Worm (Caenorhabditis elegans) whole organism, midembryonic: Measurements from ENCODE around the gene F28D1.6.

Source experiments
- T22C8.4 ChIP-seq: fragments of 200-800 bp; sonication (Bioruptor generic); IDR thresholded peaks from 2 replicates; pipeline ENCODE4 v1.3.6; 2022; ENCODE audit warnings: missing genetic modification characterization, missing compliant biosample characterization
- cog-1 ChIP-seq: sonication (generic microtip); optimal IDR thresholded peaks from 2 replicates; lab custom pipeline; 2016; ENCODE audit warnings: missing genetic modification characterization, missing compliant biosample characterization
- flt-1 ChIP-seq: fragments of 200-800 bp; sonication (Bioruptor generic); IDR thresholded peaks from 2 replicates; pipeline ENCODE4 v1.3.6; 2022; ENCODE audit warnings: missing genetic modification characterization, missing compliant biosample characterization
- klf-2 ChIP-seq: fragments of 200-800 bp; sonication (Bioruptor generic); conservative IDR thresholded peaks from 2 replicates; pipeline ENCODE4 v1.3.6; 2022; ENCODE audit warnings: missing genetic modification reagents, missing genetic modification characterization, missing compliant biosample characterization
- med-1 ChIP-seq: sonication (generic microtip); optimal IDR thresholded peaks from 2 replicates; lab custom pipeline; 2017; ENCODE audit warnings: missing genetic modification characterization, mild to moderate bottlenecking, missing compliant biosample characterization, antibody characterized with exemption, missing genetic modification reagents; ENCODE audit not compliant: insufficient read depth
- ref-1 ChIP-seq: fragments of 200-800 bp; sonication (Bioruptor generic); conservative IDR thresholded peaks from 2 replicates; pipeline ENCODE4 v1.3.6; 2022; ENCODE audit warnings: missing genetic modification reagents, missing genetic modification characterization, missing compliant biosample characterization
- tab-1 ChIP-seq: fragments of 200-800 bp; sonication (Bioruptor generic); IDR thresholded peaks from 2 replicates; pipeline ENCODE4 v1.3.6; 2022; ENCODE audit warnings: missing genetic modification characterization, missing compliant biosample characterization
- ztf-23 ChIP-seq: fragments of 200-800 bp; sonication (Bioruptor generic); IDR thresholded peaks from 2 replicates; pipeline ENCODE4 v1.3.6; 2022; ENCODE audit warnings: missing genetic modification reagents, missing genetic modification characterization, missing compliant biosample characterization
- ztf-29 ChIP-seq: fragments of 200-800 bp; sonication (Bioruptor generic); IDR thresholded peaks from 2 replicates; pipeline ENCODE4 v1.3.6; 2022; ENCODE audit warnings: missing genetic modification reagents, missing genetic modification characterization, missing compliant biosample characterization

Gene F28D1.6

DNA sequence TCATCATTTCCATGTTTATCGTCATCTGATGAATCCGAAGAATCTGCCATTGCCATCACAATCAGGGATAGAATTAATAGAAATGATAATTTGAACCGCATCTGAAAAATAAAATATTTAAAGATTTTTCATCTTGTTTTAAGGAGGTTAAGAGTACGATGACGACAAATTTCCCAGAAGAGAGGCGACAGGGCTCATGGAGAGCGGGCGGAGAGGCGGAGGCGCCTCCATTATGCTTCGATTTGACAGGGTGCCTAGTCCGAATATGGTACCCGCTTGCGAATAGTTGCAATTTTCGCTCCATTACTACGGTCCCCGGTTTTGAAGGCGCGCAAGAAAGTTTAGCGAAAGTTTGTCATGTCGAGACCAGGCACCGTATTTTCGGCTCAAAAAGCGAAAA lies at the start of gene F28D1.6:
F28D1.6 (minus strand) TSS at position 101 of the 400 bp plus-strand sequence.
- no peak for TF ChIP-seq flt-1 (GFP tag; lab: Robert Waterston, UW)
- no peak for TF ChIP-seq ztf-29
- no peak for TF ChIP-seq klf-2 (GFP tag; lab: Robert Waterston, UW)
- TF ChIP-seq med-1 (GFP tag; lab: Kevin White, UChicago) = no peak
- TF ChIP-seq cog-1 (tag; lab: Kevin White, UChicago) = no peak
- no peak for TF ChIP-seq T22C8.4 (GFP tag; lab: Robert Waterston, UW)
- no peak for TF ChIP-seq tab-1 (GFP tag; lab: Robert Waterston, UW)

DNA sequence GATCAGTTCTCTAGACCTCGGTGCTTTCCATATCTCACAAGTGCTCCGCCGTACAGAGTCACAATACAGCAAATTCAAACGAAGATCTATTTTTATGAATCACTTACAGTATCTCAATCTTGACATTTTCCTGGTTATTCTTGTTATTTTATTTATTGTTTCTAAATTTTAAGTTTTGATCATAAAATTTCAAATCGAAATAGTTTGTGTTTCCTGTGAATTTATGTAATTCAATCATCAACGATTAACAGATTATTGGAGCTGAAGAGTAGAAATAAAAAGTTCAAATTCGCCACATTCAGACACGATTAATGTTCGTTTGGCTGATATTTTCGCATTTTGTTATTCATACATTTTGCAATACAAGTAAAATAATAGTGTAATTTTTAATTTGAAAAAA lies 47.4 kb upstream of the F28D1.6 start, which contains the start of gene clec-184:
clec-184 (plus strand) TSS at position 301 of the 400 bp plus-strand sequence.
- TF ChIP-seq klf-2 (GFP tag; lab: Robert Waterston, UW) = no peak
- no peak for TF ChIP-seq ztf-23 (GFP tag; lab: Robert Waterston, UW)
- TF ChIP-seq flt-1 (GFP tag; lab: Robert Waterston, UW) = no peak
- no peak for TF ChIP-seq T22C8.4 (GFP tag; lab: Robert Waterston, UW)
- TF ChIP-seq med-1 (GFP tag; lab: Kevin White, UChicago) = no peak
- TF ChIP-seq cog-1 (tag; lab: Kevin White, UChicago) = no peak
- TF ChIP-seq ztf-29 = no peak
- TF ChIP-seq tab-1 (GFP tag; lab: Robert Waterston, UW) = no peak
- TF ChIP-seq ref-1 = no peak

DNA sequence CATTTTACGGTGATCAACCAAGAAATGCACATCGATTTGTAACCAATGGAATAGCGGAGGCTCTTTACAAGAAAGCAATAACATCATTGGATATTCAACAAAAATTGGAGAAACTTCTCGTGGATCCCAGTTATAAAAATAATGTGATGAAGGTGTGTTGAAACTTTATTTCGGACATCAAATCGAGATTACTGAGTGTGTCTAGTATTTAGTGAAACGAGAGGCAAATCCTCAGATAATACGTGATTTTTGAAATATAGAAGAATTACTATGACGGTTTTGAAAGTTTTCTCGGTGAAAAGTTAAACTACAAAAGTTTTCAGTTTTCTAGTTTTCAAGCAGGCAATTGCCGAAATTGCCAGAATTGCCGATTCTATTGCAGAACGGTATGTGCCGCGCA lies 46.8 kb upstream of the F28D1.6 start:
- TF ChIP-seq med-1 (GFP tag; lab: Kevin White, UChicago) = no peak

DNA sequence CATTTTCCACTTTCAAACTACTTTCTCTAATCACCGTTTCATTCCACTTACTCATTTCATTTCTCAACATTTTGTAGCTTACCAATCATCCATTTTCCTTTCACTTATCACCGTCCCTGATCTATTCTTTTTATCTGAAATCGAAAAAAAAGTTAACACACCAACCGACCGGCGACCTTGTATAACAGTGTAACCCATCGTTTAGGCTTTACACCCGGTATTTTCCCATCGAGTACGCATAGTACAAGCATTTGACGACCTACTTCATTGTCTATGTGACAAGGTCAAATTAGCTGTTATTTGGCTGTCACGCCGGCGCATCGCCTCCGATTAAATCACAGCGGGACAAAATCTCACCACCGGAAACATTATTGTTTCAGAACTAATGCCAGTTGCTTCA lies 44.5 kb upstream of the F28D1.6 start:
- no peak for TF ChIP-seq ztf-29
- no peak for TF ChIP-seq T22C8.4 (GFP tag; lab: Robert Waterston, UW)
- no peak for TF ChIP-seq klf-2 (GFP tag; lab: Robert Waterston, UW)
- TF ChIP-seq tab-1 (GFP tag; lab: Robert Waterston, UW) = no peak

DNA sequence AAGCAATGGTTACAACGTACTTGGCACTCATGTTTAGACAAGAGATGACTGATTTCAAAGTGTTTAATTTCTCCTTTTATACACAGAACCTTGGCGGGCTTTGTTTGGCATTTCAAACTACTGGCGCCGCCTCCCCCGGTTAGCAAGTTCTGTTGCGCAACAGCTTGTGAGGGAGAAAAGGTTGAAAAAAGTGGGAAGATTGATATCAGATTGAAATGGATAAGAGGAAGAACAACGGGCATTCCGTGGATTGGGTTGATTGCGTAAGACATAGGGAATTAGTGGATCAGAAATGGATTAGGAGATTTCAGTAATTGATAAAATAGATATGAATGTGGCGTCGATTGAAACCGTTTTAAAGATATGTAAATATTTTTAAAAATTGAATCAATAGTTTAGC lies 43.5 kb upstream of the F28D1.6 start, which contains the start of gene col-130:
col-130 (minus strand) TSS at position 50 of the 400 bp plus-strand sequence.
- TF ChIP-seq flt-1 (GFP tag; lab: Robert Waterston, UW) (no peak), med-1 (GFP tag; lab: Kevin White, UChicago) (no peak), cog-1 (tag; lab: Kevin White, UChicago) (no peak)

DNA sequence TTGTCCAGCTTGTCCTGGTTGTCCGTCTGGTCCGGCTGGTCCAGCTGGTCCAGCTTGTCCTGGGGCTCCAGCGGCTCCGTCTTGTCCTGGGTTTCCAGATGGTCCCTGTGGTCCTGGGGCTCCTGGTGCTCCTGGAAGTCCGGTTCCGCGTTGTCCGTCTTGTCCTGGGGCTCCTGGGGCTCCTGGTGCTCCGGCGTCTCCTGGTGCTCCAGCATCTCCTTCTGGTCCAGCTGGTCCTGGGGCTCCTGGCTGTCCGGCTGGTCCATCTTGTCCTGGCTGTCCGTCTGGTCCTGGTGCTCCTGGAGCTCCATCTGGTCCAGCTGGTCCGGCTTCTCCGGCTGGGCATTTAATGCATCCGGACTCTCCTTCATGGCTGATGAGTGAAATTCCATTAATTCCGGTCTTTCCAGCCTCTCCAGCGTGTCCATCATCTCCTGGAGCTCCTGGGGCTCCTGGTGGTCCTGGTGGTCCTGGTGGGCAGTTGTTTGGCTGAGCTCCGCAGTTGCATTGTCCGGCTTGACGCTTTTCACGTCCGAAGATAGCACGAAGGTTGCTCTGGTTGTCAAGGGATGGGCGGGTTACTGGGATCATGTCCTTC lies 42.8 kb upstream of the F28D1.6 start:
- TF ChIP-seq tab-1 (GFP tag; lab: Robert Waterston, UW) (0 out of 2 replicates have a peak, but pooled peaks have one; percentile 31), klf-2 (GFP tag; lab: Robert Waterston, UW) (0 out of 2 replicates have a peak, but pooled peaks have one; percentile 10), flt-1 (GFP tag; lab: Robert Waterston, UW) (no peak)

DNA sequence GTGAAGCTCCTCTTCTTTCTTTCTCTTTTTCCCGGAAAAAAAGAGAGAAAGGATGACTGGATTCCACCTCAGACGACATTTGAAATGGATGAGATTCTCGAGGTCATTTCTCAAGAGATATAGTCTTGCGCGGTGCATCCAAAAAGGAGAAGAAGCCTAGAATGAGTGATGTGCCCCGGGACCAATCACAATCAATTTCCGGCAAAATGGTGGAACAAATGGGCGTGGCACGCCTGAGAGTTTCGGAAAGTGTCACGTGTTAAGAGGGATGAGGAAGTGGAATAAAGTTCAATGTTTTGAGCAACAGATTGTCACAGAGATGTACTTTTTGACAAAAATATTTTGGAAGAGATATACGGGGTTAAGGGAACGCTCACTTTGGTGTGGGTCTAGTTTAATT lies 40.6 kb upstream of the F28D1.6 start:
- TF ChIP-seq flt-1 (GFP tag; lab: Robert Waterston, UW) = no peak
- no peak for TF ChIP-seq T22C8.4 (GFP tag; lab: Robert Waterston, UW)
- TF ChIP-seq tab-1 (GFP tag; lab: Robert Waterston, UW) = no peak
- no peak for TF ChIP-seq ztf-29
- no peak for TF ChIP-seq klf-2 (GFP tag; lab: Robert Waterston, UW)

DNA sequence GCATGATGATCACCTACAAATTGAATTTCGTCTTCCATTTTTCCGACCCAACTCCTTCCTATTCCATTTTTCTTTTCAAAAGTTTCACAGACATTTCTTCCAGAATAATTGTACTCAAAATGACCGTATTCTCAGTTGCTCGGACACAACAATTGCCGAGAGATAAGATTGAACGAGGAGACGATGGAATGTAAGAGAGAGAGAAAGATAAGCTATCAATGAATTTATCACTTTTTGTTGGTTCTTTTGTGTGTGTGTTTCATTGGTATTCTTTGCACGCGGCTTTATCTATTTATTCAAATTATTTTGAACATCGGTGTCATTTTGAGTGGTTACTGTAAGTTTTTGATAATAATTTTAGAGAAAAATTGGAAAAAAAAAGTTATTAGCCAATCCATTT lies 35.5 kb upstream of the F28D1.6 start, which contains the start of gene ugt-65:
ugt-65 (plus strand) TSS at position 229 of the 400 bp plus-strand sequence.
- no peak for TF ChIP-seq klf-2 (GFP tag; lab: Robert Waterston, UW)
- TF ChIP-seq ref-1 = no peak
- TF ChIP-seq ztf-23 (GFP tag; lab: Robert Waterston, UW) = no peak
- no peak for TF ChIP-seq tab-1 (GFP tag; lab: Robert Waterston, UW)
- no peak for TF ChIP-seq T22C8.4 (GFP tag; lab: Robert Waterston, UW)
- no peak for TF ChIP-seq med-1 (GFP tag; lab: Kevin White, UChicago)
- no peak for TF ChIP-seq flt-1 (GFP tag; lab: Robert Waterston, UW)
- TF ChIP-seq cog-1 (tag; lab: Kevin White, UChicago) = no peak

DNA sequence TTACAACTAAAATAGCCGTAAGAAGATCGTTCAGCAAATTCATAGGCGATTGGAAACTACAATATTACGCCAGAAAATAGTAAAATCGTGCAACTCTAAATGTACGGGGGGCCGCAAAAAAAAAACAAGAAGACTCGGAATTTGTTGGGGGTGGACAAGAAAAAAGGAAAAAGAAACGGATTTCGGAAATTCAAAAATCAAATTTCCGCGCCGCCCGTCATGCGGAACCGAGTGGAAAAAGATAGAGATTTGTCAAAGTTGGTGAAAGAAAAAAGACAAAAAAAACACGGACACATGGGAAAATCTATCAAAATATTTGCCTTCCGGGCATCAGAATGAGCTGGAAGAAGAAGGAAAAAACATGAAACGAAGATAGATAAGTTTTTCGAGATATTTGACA lies 34.3 kb upstream of the F28D1.6 start:
- TF ChIP-seq tab-1 (GFP tag; lab: Robert Waterston, UW) (no peak), flt-1 (GFP tag; lab: Robert Waterston, UW) (no peak), ztf-29 (no peak), T22C8.4 (GFP tag; lab: Robert Waterston, UW) (no peak), ztf-23 (GFP tag; lab: Robert Waterston, UW) (no peak), cog-1 (tag; lab: Kevin White, UChicago) (no peak), ref-1 (no peak), klf-2 (GFP tag; lab: Robert Waterston, UW) (no peak), med-1 (GFP tag; lab: Kevin White, UChicago) (no peak)

DNA sequence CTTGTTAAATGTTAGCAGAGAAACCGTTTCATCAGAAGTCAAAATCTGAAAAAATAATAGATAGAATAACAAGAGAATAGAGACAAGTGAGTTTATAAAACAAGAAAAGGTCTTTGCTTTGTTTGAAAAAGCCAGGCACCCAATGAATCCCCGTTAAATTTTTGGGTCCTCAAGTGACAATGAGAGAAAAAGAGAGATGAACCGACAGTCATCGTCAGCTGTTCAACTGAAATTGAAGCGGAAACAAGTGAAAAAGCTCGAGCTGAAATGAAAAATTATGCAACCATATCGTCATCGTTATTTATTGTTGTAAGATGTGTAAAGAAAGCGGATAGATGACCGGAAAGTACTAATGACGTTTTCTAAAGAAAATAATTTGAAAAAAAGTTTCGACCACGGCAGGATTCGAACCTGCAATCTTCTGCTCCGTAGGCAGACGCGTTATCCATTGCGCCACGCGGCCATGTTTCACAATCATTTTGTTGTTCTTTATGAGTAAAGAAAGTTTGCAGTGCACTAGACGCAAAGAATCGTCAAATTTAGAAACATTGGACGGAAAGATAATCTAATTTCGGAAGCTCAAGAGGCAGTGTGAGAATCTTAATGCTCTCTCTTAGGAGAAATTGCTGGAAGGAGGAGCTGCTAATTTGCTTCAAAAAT lies 32.7 kb upstream of the F28D1.6 start, which contains the start of gene F08G5.3:
F08G5.3 (minus strand) TSS at position 51 of the 660 bp plus-strand sequence.
- TF ChIP-seq flt-1 (GFP tag; lab: Robert Waterston, UW) (peak; percentile 70), ztf-23 (GFP tag; lab: Robert Waterston, UW) (no peak), tab-1 (GFP tag; lab: Robert Waterston, UW) (peak; percentile 76; the same call in 1 of the 2 replicates)
